Worm (Caenorhabditis elegans) whole organism, midembryonic: ENCODE measurements around the gene M117.1.

Experiments
- T22C8.4 ChIP-seq: fragments of 200-800 bp; sonication (Bioruptor generic); IDR thresholded peaks from 2 replicates; pipeline ENCODE4 v1.3.6; 2022; ENCODE audit warnings: missing genetic modification characterization, missing compliant biosample characterization
- cog-1 ChIP-seq: sonication (generic microtip); optimal IDR thresholded peaks from 2 replicates; lab custom pipeline; 2016; ENCODE audit warnings: missing genetic modification characterization, missing compliant biosample characterization
- flt-1 ChIP-seq: fragments of 200-800 bp; sonication (Bioruptor generic); IDR thresholded peaks from 2 replicates; pipeline ENCODE4 v1.3.6; 2022; ENCODE audit warnings: missing genetic modification characterization, missing compliant biosample characterization
- klf-2 ChIP-seq: fragments of 200-800 bp; sonication (Bioruptor generic); conservative IDR thresholded peaks from 2 replicates; pipeline ENCODE4 v1.3.6; 2022; ENCODE audit warnings: missing genetic modification reagents, missing genetic modification characterization, missing compliant biosample characterization
- tab-1 ChIP-seq: fragments of 200-800 bp; sonication (Bioruptor generic); IDR thresholded peaks from 2 replicates; pipeline ENCODE4 v1.3.6; 2022; ENCODE audit warnings: missing genetic modification characterization, missing compliant biosample characterization
- ztf-23 ChIP-seq: fragments of 200-800 bp; sonication (Bioruptor generic); IDR thresholded peaks from 2 replicates; pipeline ENCODE4 v1.3.6; 2022; ENCODE audit warnings: missing genetic modification reagents, missing genetic modification characterization, missing compliant biosample characterization
- ztf-29 ChIP-seq: fragments of 200-800 bp; sonication (Bioruptor generic); IDR thresholded peaks from 2 replicates; pipeline ENCODE4 v1.3.6; 2022; ENCODE audit warnings: missing genetic modification reagents, missing genetic modification characterization, missing compliant biosample characterization

DNA sequence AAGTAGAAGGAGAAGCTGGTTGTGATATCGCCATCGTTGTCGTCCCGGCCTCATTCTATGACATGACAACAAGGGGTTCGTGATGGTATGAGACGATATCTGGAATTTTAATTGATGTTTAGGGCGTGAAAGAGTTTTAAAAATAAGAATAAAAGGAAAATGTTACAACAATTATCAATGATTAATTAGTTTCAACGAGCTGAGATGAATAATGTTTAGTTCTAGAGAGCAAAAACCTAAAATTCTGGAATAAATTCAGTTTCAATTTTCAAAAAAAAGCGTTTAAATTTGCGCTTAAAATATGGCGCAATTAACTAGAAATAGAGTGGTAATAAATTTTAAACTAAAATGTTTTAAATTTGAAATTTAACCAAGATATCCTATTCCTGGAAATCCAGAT lies 21.6 kb upstream of the M117.1 start, which contains the start of gene H01G02.3:
- TF ChIP-seq ztf-23 (GFP tag; lab: Robert Waterston, UW) (no peak), ztf-29 (no peak), T22C8.4 (GFP tag; lab: Robert Waterston, UW) (no peak), tab-1 (no peak), cog-1 (tag; lab: Kevin White, UChicago) (no peak), klf-2 (no peak), flt-1 (GFP tag; lab: Robert Waterston, UW) (no peak)
